Worm (Caenorhabditis elegans) whole organism, mixed stage, embryonic: Measurements from ENCODE around the gene snpc-1.1.

Source experiments
- bed-3 ChIP-seq: fragments of 200-800 bp; sonication (Bioruptor generic); optimal IDR thresholded peaks from 3 replicates; lab custom pipeline; 2018; ENCODE audit warnings: mild to moderate bottlenecking, missing genetic modification characterization, moderate library complexity, missing compliant biosample characterization
- blmp-1 ChIP-seq: fragments of 150-350 bp; optimal IDR thresholded peaks from 2 replicates; lab custom pipeline; 2014; ENCODE audit warnings: missing biosample characterization, missing genetic modification characterization
- ceh-39 ChIP-seq: fragments of 150-350 bp; optimal IDR thresholded peaks from 2 replicates; lab custom pipeline; 2014; ENCODE audit warnings: missing biosample characterization, missing genetic modification characterization
- ceh-43 ChIP-seq: fragments of 200-800 bp; sonication (Bioruptor generic); optimal IDR thresholded peaks from 2 replicates; lab custom pipeline; 2018; ENCODE audit warnings: mild to moderate bottlenecking, missing genetic modification characterization, moderate library complexity, missing compliant biosample characterization
- ceh-83 ChIP-seq: fragments of 200-800 bp; sonication (Bioruptor generic); optimal IDR thresholded peaks from 2 replicates; lab custom pipeline; 2018; ENCODE audit warnings: mild to moderate bottlenecking, missing genetic modification characterization, missing compliant biosample characterization
- ces-1 ChIP-seq: fragments of 150-350 bp; optimal IDR thresholded peaks from 2 replicates; lab custom pipeline; 2014; ENCODE audit warnings: missing biosample characterization, missing genetic modification reagents, missing genetic modification characterization
- cnd-1 ChIP-seq: fragments of 200-800 bp; sonication (Bioruptor generic); optimal IDR thresholded peaks from 2 replicates; lab custom pipeline; 2018; ENCODE audit warnings: mild to moderate bottlenecking, missing genetic modification characterization, missing compliant biosample characterization
- drap-1 ChIP-seq: fragments of 200-800 bp; sonication (Bioruptor generic); optimal IDR thresholded peaks from 3 replicates; lab custom pipeline; 2018; ENCODE audit warnings: mild to moderate bottlenecking, missing genetic modification characterization, missing compliant biosample characterization
- elt-1 ChIP-seq: sonication (generic microtip); optimal IDR thresholded peaks from 2 replicates; lab custom pipeline; 2017; ENCODE audit warnings: missing genetic modification characterization, mild to moderate bottlenecking, missing compliant biosample characterization, antibody characterized with exemption, moderate library complexity, borderline replicate concordance; ENCODE audit not compliant: insufficient read depth
- elt-3 ChIP-seq: fragments of 150-350 bp; optimal IDR thresholded peaks from 2 replicates; lab custom pipeline; 2014; ENCODE audit warnings: missing biosample characterization, missing genetic modification characterization
- ham-2 ChIP-seq: fragments of 200-800 bp; sonication (Bioruptor generic); optimal IDR thresholded peaks from 2 replicates; lab custom pipeline; 2018; ENCODE audit warnings: mild to moderate bottlenecking, missing genetic modification characterization, missing compliant biosample characterization
- hlh-1 ChIP-seq: fragments of 150-350 bp; optimal IDR thresholded peaks from 2 replicates; lab custom pipeline; 2014; ENCODE audit warnings: missing biosample characterization, missing genetic modification reagents, missing genetic modification characterization
- lin-13 ChIP-seq: fragments of 150-350 bp; optimal IDR thresholded peaks from 2 replicates; lab custom pipeline; 2014; ENCODE audit warnings: missing biosample characterization, missing genetic modification characterization
- lin-32 ChIP-seq: fragments of 200-800 bp; sonication (Bioruptor generic); optimal IDR thresholded peaks from 2 replicates; lab custom pipeline; 2018; ENCODE audit warnings: mild to moderate bottlenecking, missing genetic modification characterization, missing compliant biosample characterization
- lsy-2 ChIP-seq: fragments of 150-350 bp; optimal IDR thresholded peaks from 2 replicates; lab custom pipeline; 2014; ENCODE audit warnings: missing biosample characterization, missing genetic modification characterization
- mab-5 ChIP-seq: fragments of 150-350 bp; optimal IDR thresholded peaks from 2 replicates; lab custom pipeline; 2014; ENCODE audit warnings: missing biosample characterization, missing genetic modification characterization
- mep-1 ChIP-seq: fragments of 150-350 bp; optimal IDR thresholded peaks from 2 replicates; lab custom pipeline; 2017; ENCODE audit warnings: missing biosample characterization, missing genetic modification reagents, missing genetic modification characterization, inconsistent platforms
- mls-2 ChIP-seq: sonication (generic microtip); optimal IDR thresholded peaks from 2 replicates; lab custom pipeline; 2016; ENCODE audit warnings: mild to moderate bottlenecking, missing genetic modification characterization, moderate library complexity, missing compliant biosample characterization
- nhr-12 ChIP-seq: fragments of 150-350 bp; optimal IDR thresholded peaks from 2 replicates; lab custom pipeline; 2014; ENCODE audit warnings: missing biosample characterization, missing genetic modification characterization
- nhr-2 ChIP-seq: fragments of 150-350 bp; optimal IDR thresholded peaks from 2 replicates; lab custom pipeline; 2014; ENCODE audit warnings: missing biosample characterization, missing genetic modification characterization
- nhr-237 ChIP-seq: fragments of 150-350 bp; optimal IDR thresholded peaks from 2 replicates; lab custom pipeline; 2014; ENCODE audit warnings: missing biosample characterization, missing genetic modification characterization
- nhr-28 ChIP-seq: fragments of 150-350 bp; optimal IDR thresholded peaks from 2 replicates; lab custom pipeline; 2014; ENCODE audit warnings: missing biosample characterization, missing genetic modification characterization
- nhr-76 ChIP-seq: sonication (generic microtip); optimal IDR thresholded peaks from 2 replicates; lab custom pipeline; 2017; ENCODE audit warnings: missing biosample characterization, missing genetic modification characterization
- pha-4 ChIP-seq: fragments of 150-350 bp; optimal IDR thresholded peaks from 2 replicates; lab custom pipeline; 2018; ENCODE audit warnings: missing biosample characterization, missing genetic modification reagents, missing genetic modification characterization
- sem-2 ChIP-seq: fragments of 200-800 bp; sonication (Bioruptor generic); optimal IDR thresholded peaks from 2 replicates; lab custom pipeline; 2018; ENCODE audit warnings: mild to moderate bottlenecking, missing genetic modification characterization, missing compliant biosample characterization
- sptf-1 ChIP-seq: sonication (generic microtip); optimal IDR thresholded peaks from 2 replicates; lab custom pipeline; 2017; ENCODE audit warnings: mild to moderate bottlenecking, missing genetic modification characterization, moderate library complexity, missing compliant biosample characterization
- tbx-8 ChIP-seq: fragments of 200-800 bp; sonication (Bioruptor generic); optimal IDR thresholded peaks from 2 replicates; lab custom pipeline; 2018; ENCODE audit warnings: mild to moderate bottlenecking, missing genetic modification characterization, moderate library complexity, missing compliant biosample characterization
- unc-39 ChIP-seq: fragments of 150-350 bp; optimal IDR thresholded peaks from 2 replicates; lab custom pipeline; 2014; ENCODE audit warnings: missing biosample characterization, missing genetic modification characterization
- unc-62 ChIP-seq: fragments of 150-350 bp; optimal IDR thresholded peaks from 2 replicates; lab custom pipeline; 2014; ENCODE audit warnings: missing biosample characterization, missing genetic modification reagents, missing genetic modification characterization
- zip-8 ChIP-seq: fragments of 150-350 bp; optimal IDR thresholded peaks from 2 replicates; lab custom pipeline; 2014; ENCODE audit warnings: missing biosample characterization, missing genetic modification characterization
- ztf-11 ChIP-seq: fragments of 150-350 bp; optimal IDR thresholded peaks from 2 replicates; lab custom pipeline; 2014; ENCODE audit warnings: missing biosample characterization, missing genetic modification characterization

The snpc-1.1 gene

ce11 chrII:7806872-7807271 is 25.8 kb upstream of the snpc-1.1 start:
- TF ChIP-seq ztf-11 (tag; lab: Kevin White, UChicago) (no peak), ces-1 (GFP tag; lab: Kevin White, UChicago) (no peak), mls-2 (tag; lab: Kevin White, UChicago) (no peak), ceh-43 (GFP tag; lab: Kevin White, UChicago) (no peak), drap-1 (GFP tag; lab: Kevin White, UChicago) (no peak), mab-5 (tag; lab: Kevin White, UChicago) (no peak), lin-32 (GFP tag; lab: Kevin White, UChicago) (no peak)

- no peak for TF ChIP-seq cnd-1 (tag; lab: Kevin White, UChicago)
- no peak for TF ChIP-seq nhr-12 (tag; lab: Kevin White, UChicago)
- no peak for TF ChIP-seq unc-62 (GFP tag; lab: Kevin White, UChicago)
- no peak for TF ChIP-seq hlh-1 (tag; lab: Kevin White, UChicago)
- no peak for TF ChIP-seq sptf-1 (tag; lab: Kevin White, UChicago)
- no peak for TF ChIP-seq ces-1 (GFP tag; lab: Kevin White, UChicago)
- TF ChIP-seq elt-1: no peak
- TF ChIP-seq mep-1 (tag; lab: Kevin White, UChicago): no peak
- TF ChIP-seq mab-5 (tag; lab: Kevin White, UChicago): no peak
- TF ChIP-seq mls-2 (tag; lab: Kevin White, UChicago): no peak
Measured at ce11 chrII:7806054-7806453, 25.0 kb upstream of the snpc-1.1 start.

- TF ChIP-seq elt-1: peak; percentile 62
- no peak for TF ChIP-seq ceh-39 (tag; lab: Kevin White, UChicago)
- TF ChIP-seq ces-1 (GFP tag; lab: Kevin White, UChicago): peak; percentile 86
- no peak for TF ChIP-seq lin-13 (tag; lab: Kevin White, UChicago)
Measured at ce11 chrII:7803174-7803573, 22.1 kb upstream of the snpc-1.1 start.

- TF ChIP-seq elt-1 (peak; percentile 97), nhr-12 (tag; lab: Kevin White, UChicago) (no peak), ceh-83 (GFP tag; lab: Kevin White, UChicago) (no peak), nhr-2 (tag; lab: Kevin White, UChicago) (no peak), tbx-8 (GFP tag; lab: Kevin White, UChicago) (no peak), nhr-28 (no peak), zip-8 (tag; lab: Kevin White, UChicago) (peak; percentile 36), unc-39 (tag; lab: Kevin White, UChicago) (no peak), nhr-76 (tag; lab: Kevin White, UChicago) (no peak), blmp-1 (tag; lab: Kevin White, UChicago) (no peak), ham-2 (GFP tag; lab: Kevin White, UChicago) (no peak)
Measured at ce11 chrII:7801899-7802298, 20.8 kb upstream of the snpc-1.1 start.

ce11 chrII:7801255-7801654 is 20.2 kb upstream of the snpc-1.1 start:
- no peak for TF ChIP-seq elt-3 (tag; lab: Kevin White, UChicago)
- TF ChIP-seq nhr-237 (tag; lab: Kevin White, UChicago): no peak
- TF ChIP-seq sem-2 (GFP tag; lab: Kevin White, UChicago): no peak
- no peak for TF ChIP-seq nhr-76 (tag; lab: Kevin White, UChicago)
- no peak for TF ChIP-seq bed-3 (GFP tag; lab: Kevin White, UChicago)
- no peak for TF ChIP-seq drap-1 (GFP tag; lab: Kevin White, UChicago)
- TF ChIP-seq pha-4 (tag; lab: Kevin White, UChicago): no peak
- TF ChIP-seq hlh-1 (tag; lab: Kevin White, UChicago): no peak
- TF ChIP-seq ztf-11 (tag; lab: Kevin White, UChicago): no peak
- no peak for TF ChIP-seq mab-5 (tag; lab: Kevin White, UChicago)
- no peak for TF ChIP-seq ces-1 (GFP tag; lab: Kevin White, UChicago)
- TF ChIP-seq lsy-2: no peak
- TF ChIP-seq blmp-1 (tag; lab: Kevin White, UChicago): no peak
